Worm (Caenorhabditis elegans): ENCODE data around the gene skr-18.
A peak's percentile ranks its signal among the peaks of the same experiment; 100 is the strongest.

The skr-18 gene

DNA sequence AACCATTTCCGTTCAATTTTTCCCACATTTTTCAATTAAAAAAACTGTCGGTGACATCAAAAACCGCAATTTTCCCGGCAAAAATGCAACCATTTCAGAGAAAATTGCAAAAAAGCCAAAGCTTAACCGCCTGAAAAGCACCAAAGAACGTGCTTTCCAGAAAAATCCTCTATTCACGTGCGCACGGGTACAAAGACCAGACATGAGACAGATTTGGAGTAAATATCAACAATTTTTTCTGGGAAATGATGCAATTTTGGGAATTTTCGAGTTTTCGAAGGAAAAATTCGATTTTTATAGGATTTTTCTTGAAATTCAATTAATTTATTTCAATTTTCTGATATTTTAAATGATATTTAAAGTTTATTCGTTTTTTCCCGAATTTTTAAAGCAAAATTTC, 33.9 kb upstream of the skr-18 start:
- no peak for TF ChIP-seq crh-2 (tag; optimal IDR thresholded peaks at IDR 0.05)
- peak; percentile 86 for TF ChIP-seq nhr-129 (tag; optimal IDR thresholded peaks at IDR 0.05)
- peak; percentile 41 for TF ChIP-seq C34F6.9 (tag; optimal IDR thresholded peaks at IDR 0.05)

DNA sequence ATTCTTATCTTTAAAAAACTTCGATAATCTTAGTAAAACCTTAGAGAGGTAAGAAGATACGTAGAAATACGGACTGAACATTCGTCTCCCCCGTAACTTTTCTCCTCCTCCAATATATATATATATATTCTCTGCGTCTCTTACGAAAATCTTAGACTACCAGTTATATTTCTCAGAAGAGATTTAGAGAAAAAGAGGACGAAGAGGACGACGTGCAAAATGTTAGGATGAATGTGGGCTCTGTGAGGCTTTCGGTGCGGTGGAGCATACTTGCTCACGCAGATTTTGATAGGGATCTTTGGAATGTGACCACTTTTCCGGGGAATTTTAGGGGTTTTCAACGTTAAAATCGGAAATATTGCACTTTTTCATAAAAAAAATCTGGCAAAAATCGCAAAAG, 33.2 kb upstream of the skr-18 start:
- TF ChIP-seq nhr-10 (tag; optimal IDR thresholded peaks at IDR 0.05) (no peak), nhr-12 (tag; optimal IDR thresholded peaks at IDR 0.05) (no peak), egl-27 (tag; optimal IDR thresholded peaks at IDR 0.05) (peak; percentile 26), blmp-1 (tag; optimal IDR thresholded peaks at IDR 0.05; ENCODE audit: insufficient read depth) (no peak), ceh-16 (tag; optimal IDR thresholded peaks at IDR 0.05) (peak; percentile 1), nhr-25 (tag; optimal IDR thresholded peaks at IDR 0.05) (peak; percentile 63), ztf-4 (tag; optimal IDR thresholded peaks at IDR 0.05) (no peak), crh-2 (tag; optimal IDR thresholded peaks at IDR 0.05) (peak; percentile 81), skn-1 (tag; optimal IDR thresholded peaks at IDR 0.05) (peak; percentile 33), mbf-1 (tag; optimal IDR thresholded peaks at IDR 0.05) (no peak), sma-3 (GFP tag; optimal IDR thresholded peaks at IDR 0.05) (no peak), ama-1 (optimal IDR thresholded peaks at IDR 0.05) (peak; percentile 24), F13H6.1 (tag; optimal IDR thresholded peaks at IDR 0.05) (peak; percentile 64), gmeb-1 (tag; optimal IDR thresholded peaks at IDR 0.05) (peak; percentile 6), nhr-6 (tag; optimal IDR thresholded peaks at IDR 0.05) (peak; percentile 35), sem-4 (tag; optimal IDR thresholded peaks at IDR 0.05) (peak; percentile 76), nhr-23 (tag; optimal IDR thresholded peaks at IDR 0.05) (no peak), ceh-82 (tag; optimal IDR thresholded peaks at IDR 0.05) (no peak), sma-9 (GFP tag; optimal IDR thresholded peaks at IDR 0.05) (no peak), sma-9 (tag; optimal IDR thresholded peaks at IDR 0.05) (no peak), lin-11 (tag; optimal IDR thresholded peaks at IDR 0.05) (peak; percentile 26), mab-5 (tag; optimal IDR thresholded peaks at IDR 0.05) (peak; percentile 63), nhr-21 (tag; optimal IDR thresholded peaks at IDR 0.05) (no peak), lin-39 (tag; optimal IDR thresholded peaks at IDR 0.05) (no peak), dmd-4 (tag; optimal IDR thresholded peaks at IDR 0.05) (no peak), nhr-129 (tag; optimal IDR thresholded peaks at IDR 0.05) (peak; percentile 74), nhr-237 (tag; optimal IDR thresholded peaks at IDR 0.05) (no peak), fos-1 (tag; optimal IDR thresholded peaks at IDR 0.05) (peak; percentile 46), C34F6.9 (tag; optimal IDR thresholded peaks at IDR 0.05) (peak; percentile 96), alr-1 (tag; optimal IDR thresholded peaks at IDR 0.05) (no peak), zag-1 (tag; optimal IDR thresholded peaks at IDR 0.05) (peak; percentile 75), unc-55 (GFP tag; optimal IDR thresholded peaks at IDR 0.05) (peak; percentile 97), peb-1 (tag; optimal IDR thresholded peaks at IDR 0.05) (no peak), ztf-1 (GFP tag; conservative IDR thresholded peaks at IDR 0.05) (no peak), lin-13 (GFP tag; optimal IDR thresholded peaks at IDR 0.05) (peak; percentile 88), lsy-2 (tag; optimal IDR thresholded peaks at IDR 0.05) (peak; percentile 65 to 88), snpc-4 (tag; optimal IDR thresholded peaks at IDR 0.05) (peak; percentile 84), mdl-1 (tag; optimal IDR thresholded peaks at IDR 0.05) (peak; percentile 46 to 49)

DNA sequence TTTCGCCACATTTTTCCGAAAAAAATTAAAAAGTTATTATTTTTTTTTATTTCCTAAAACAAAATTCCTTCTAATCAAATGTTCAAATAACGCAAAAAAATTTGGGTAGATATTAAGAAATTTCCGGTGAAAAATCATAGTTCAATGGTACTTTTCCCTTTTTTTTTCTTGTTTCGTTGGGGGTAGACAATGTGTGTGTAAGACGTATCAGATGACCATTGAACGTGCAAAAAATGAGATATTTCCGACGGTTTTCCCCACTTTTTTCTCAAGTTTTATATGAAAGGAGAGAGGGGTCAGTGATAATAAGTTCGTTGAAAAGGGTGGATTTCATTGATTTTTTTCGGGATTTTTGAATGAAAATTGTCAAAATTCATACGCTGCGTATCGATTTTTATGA, 30.9 kb upstream of the skr-18 start:
- TF ChIP-seq ztf-1 (GFP tag; conservative IDR thresholded peaks at IDR 0.05) (no peak), skn-1 (tag; optimal IDR thresholded peaks at IDR 0.05) (no peak), nhr-25 (tag; optimal IDR thresholded peaks at IDR 0.05) (no peak), peb-1 (tag; optimal IDR thresholded peaks at IDR 0.05) (no peak), sma-3 (GFP tag; optimal IDR thresholded peaks at IDR 0.05) (no peak), unc-62 (GFP tag; optimal IDR thresholded peaks at IDR 0.05) (no peak)

DNA sequence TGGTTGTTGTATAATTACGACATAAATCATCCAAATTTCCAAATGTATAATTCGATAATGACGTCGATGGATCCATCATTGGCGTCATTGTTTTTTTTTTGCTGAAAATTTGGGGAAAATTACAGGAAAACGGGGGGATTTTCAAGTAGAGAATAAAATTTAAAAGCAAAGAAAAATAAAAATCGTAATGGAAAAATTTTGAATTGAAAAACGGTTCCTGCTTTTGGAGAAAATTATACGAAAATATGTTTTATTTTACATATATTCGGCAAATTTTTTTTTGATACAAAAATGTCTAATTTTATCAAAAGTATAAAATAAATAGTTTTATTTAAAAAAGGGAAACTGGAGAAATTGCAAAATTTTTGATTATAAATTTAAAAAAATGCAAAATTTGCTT, 29.6 kb upstream of the skr-18 start, which contains the start of gene zipt-15:
Gene zipt-15 (minus strand): TSS at position 101 of the 400 bp plus-strand sequence.
- TF ChIP-seq unc-62 (GFP tag; optimal IDR thresholded peaks at IDR 0.05) (no peak), elt-1 (tag; optimal IDR thresholded peaks at IDR 0.05) (no peak), nhr-77 (tag; optimal IDR thresholded peaks at IDR 0.05) (no peak), nhr-23 (tag; optimal IDR thresholded peaks at IDR 0.05) (no peak), ama-1 (optimal IDR thresholded peaks at IDR 0.05) (no peak), R02D3.7 (tag; optimal IDR thresholded peaks at IDR 0.05) (no peak)

Data from whole organism, L2 larva.